Fruit fly (Drosophila melanogaster) S2 (cell line): ENCODE measurements around the gene CG7213.

Experiments
- CG8478 ChIP-seq: fragments of >200 bp; optimal IDR thresholded peaks from 2 replicates; lab custom pipeline; 2018
- CTCF ChIP-seq, 2 experiments: fragments of >200 bp; optimal IDR thresholded peaks; 2 replicates each; lab custom pipeline; 2018

DNA sequence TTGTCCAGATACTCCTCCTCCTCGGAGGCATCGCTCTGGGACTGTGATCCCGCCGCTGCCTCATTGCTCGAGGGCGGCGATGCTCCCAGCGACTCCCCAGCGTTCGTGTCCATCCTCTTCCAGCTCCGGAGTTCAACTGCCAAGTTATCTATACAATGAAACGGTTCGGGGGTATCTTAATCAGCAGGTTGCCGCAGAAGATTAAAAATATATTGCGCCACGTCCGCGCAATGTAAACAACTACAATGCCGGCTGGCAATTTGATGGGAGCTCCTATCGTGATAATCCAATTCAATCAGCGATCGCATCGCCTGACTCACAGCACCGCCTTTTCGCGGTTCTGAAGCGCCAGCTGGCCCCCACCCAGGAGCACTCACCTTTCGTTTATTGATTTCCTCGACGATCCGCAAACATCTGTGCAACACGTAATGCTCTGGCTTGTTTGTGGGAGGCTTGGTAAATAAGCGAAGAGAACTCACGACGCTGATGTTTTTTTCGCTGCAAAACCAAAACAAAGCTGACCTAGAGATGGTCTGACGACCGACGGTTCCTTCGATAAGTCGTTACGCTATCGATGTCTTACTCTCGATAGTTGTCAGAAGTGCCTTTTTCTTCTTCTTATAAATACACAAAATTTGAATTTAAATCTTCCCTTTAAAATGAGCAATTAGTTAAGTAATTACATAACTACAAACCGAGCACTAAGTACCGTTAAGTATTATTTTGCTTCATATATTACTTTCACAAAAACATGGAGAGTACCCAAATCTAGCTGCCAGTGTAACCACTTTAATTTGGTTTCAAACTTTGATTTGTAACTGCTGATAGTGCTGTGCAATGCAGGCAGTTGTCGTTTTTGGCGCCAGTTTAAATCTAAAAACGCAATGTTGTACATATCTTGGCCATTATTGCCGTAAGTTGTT is 49.2 kb upstream of the CG7213 start, which contains the start of gene cert:
- TF ChIP-seq CG8478 (lab: Kevin White, UChicago) (no peak), CTCF (optimal IDR thresholded peaks at IDR 0.05; lab: Kevin White, UChicago) (no peak)
